Worm (Caenorhabditis elegans): ENCODE measurements around the gene alh-9.
A peak's percentile ranks its signal among the peaks of the same experiment; 100 is the strongest.

The alh-9 gene

DNA sequence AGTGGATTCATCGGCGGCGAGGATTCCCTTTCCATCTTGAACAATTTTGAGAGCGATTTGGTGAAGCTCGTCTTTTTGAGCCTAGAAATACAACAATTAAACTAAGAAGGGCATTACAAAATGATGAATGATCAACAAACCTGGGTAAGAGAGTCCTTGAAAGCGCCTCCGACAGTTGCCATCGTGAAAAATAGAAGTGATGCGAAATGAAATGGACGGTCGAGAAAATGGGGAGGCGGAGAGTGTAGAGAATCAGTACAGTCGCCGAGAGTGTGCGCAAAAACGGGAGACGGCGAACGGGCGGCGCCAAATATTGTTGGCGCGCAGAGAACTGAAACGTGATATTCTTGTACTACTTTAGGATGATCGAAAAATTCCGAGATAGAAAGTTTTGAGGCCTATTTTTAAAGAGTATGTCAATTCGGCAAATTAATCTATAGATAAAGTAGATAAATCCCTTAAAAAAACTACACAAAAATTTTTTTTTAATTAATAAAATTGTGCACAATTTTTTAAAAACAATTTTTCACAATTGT lies 20.4 kb downstream of the alh-9 start, which contains the start of gene aldo-2:
Gene aldo-2, minus strand, starts transcription at position 486 of the 536 bp plus-strand sequence.
- TF ChIP-seq hlh-11 (tag; optimal IDR thresholded peaks at IDR 0.05) (peak; percentile 32), mep-1 (tag; optimal IDR thresholded peaks at IDR 0.05) (peak; percentile 46), zfp-2 (tag; optimal IDR thresholded peaks at IDR 0.05) (no peak), mes-2 (tag; optimal IDR thresholded peaks at IDR 0.05; ENCODE audit: poor library complexity, severe bottlenecking) (peak; percentile 12), dve-1 (tag; optimal IDR thresholded peaks at IDR 0.05; ENCODE audit: insufficient read depth) (peak; percentile 12), ZK337.2 (GFP tag; IDR thresholded peaks at IDR 0.05) (0 out of 2 replicates have a peak, but pooled peaks have one; percentile 19), mxl-3 (GFP tag; optimal IDR thresholded peaks at IDR 0.05) (peak; percentile 43), lin-38 (GFP tag; IDR thresholded peaks at IDR 0.05) (peak; percentile 76), unc-130 (GFP tag; optimal IDR thresholded peaks at IDR 0.05) (peak; percentile 63), dmd-6 (GFP tag; IDR thresholded peaks at IDR 0.05) (peak; percentile 13; the same call in 1 of the 2 replicates), vab-7 (GFP tag; IDR thresholded peaks at IDR 0.05) (no peak), hlh-30 (tag; optimal IDR thresholded peaks at IDR 0.05; ENCODE audit: insufficient read depth) (peak; percentile 36), daf-12 (tag; optimal IDR thresholded peaks at IDR 0.05) (no peak), hmg-1.1 (GFP tag; IDR thresholded peaks at IDR 0.05) (no peak), lin-13 (GFP tag; optimal IDR thresholded peaks at IDR 0.05) (peak; percentile 32), dpl-1 (GFP tag; optimal IDR thresholded peaks at IDR 0.05) (peak; percentile 28), T20F7.1 (GFP tag; optimal IDR thresholded peaks at IDR 0.05) (no peak), pqm-1 (tag; optimal IDR thresholded peaks at IDR 0.05) (no peak), hif-1 (tag; optimal IDR thresholded peaks at IDR 0.05) (peak in 1 of 2 experiments; percentile 56), nhr-28 (tag; optimal IDR thresholded peaks at IDR 0.05) (peak; percentile 7), ceh-20 (GFP tag; IDR thresholded peaks at IDR 0.05) (no peak), jun-1 (tag; optimal IDR thresholded peaks at IDR 0.05) (no peak), ama-1 (optimal IDR thresholded peaks at IDR 0.05) (peak; percentile 97), egl-43 (GFP tag; IDR thresholded peaks at IDR 0.05) (peak; percentile 59; the same call in 1 of the 2 replicates), dmd-8 (GFP tag; IDR thresholded peaks at IDR 0.05) (no peak), madf-9 (GFP tag; conservative IDR thresholded peaks at IDR 0.05) (peak; percentile 40; the same call in 1 of the 2 replicates), mdl-1 (tag; optimal IDR thresholded peaks at IDR 0.05) (peak in 1 of 2 experiments; percentile 21), Y48G9A.11 (GFP tag; IDR thresholded peaks at IDR 0.05) (peak; percentile 37; the same call in 1 of the 2 replicates), unc-62 (GFP tag; optimal IDR thresholded peaks at IDR 0.05 in 1 of 2) (peak in 1 of 2 experiments; percentile 96), unc-62 (tag; optimal IDR thresholded peaks at IDR 0.05) (no peak), aly-2 (tag; optimal IDR thresholded peaks at IDR 0.05) (no peak), lim-7 (GFP tag; IDR thresholded peaks at IDR 0.05) (0 out of 2 replicates have a peak, but pooled peaks have one; percentile 27), tra-1 (GFP tag; IDR thresholded peaks at IDR 0.05) (0 out of 2 replicates have a peak, but pooled peaks have one; percentile 11), unc-39 (tag; optimal IDR thresholded peaks at IDR 0.05) (no peak)

ce11 chrIII:5876867-5877641 lies 21.2 kb downstream of the alh-9 start:
- TF ChIP-seq mes-2 (tag; optimal IDR thresholded peaks at IDR 0.05; ENCODE audit: poor library complexity, severe bottlenecking): no peak
- no peak for TF ChIP-seq nhr-237 (tag; optimal IDR thresholded peaks at IDR 0.05)
- peak; percentile 57 for TF ChIP-seq nhr-28 (tag; optimal IDR thresholded peaks at IDR 0.05)
- no peak for TF ChIP-seq lin-38 (GFP tag; IDR thresholded peaks at IDR 0.05)
- no peak for TF ChIP-seq fos-1 (tag; optimal IDR thresholded peaks at IDR 0.05)
- TF ChIP-seq zip-2 (tag; optimal IDR thresholded peaks at IDR 0.05): no peak
- TF ChIP-seq ceh-44 (GFP tag; IDR thresholded peaks at IDR 0.05): no peak
- TF ChIP-seq mxl-2 (GFP tag; conservative IDR thresholded peaks at IDR 0.05): no peak
- 0 out of 2 replicates have a peak, but pooled peaks have one; percentile 18 for TF ChIP-seq php-3 (GFP tag; IDR thresholded peaks at IDR 0.05)
- TF ChIP-seq zfp-2 (tag; optimal IDR thresholded peaks at IDR 0.05): no peak
- TF ChIP-seq egl-27 (tag; optimal IDR thresholded peaks at IDR 0.05): no peak
- no peak for TF ChIP-seq sdz-12 (GFP tag; optimal IDR thresholded peaks at IDR 0.05)
- no peak for TF ChIP-seq nhr-10 (tag; optimal IDR thresholded peaks at IDR 0.05)
- no peak for TF ChIP-seq attf-4 (tag; optimal IDR thresholded peaks at IDR 0.05)
- TF ChIP-seq spr-1 (tag; optimal IDR thresholded peaks at IDR 0.05): no peak
- no peak for TF ChIP-seq cey-2 (tag; optimal IDR thresholded peaks at IDR 0.05; ENCODE audit: borderline replicate concordance, insufficient read depth)
- TF ChIP-seq hlh-30 (tag; optimal IDR thresholded peaks at IDR 0.05; ENCODE audit: insufficient read depth): peak; percentile 83
- no peak for TF ChIP-seq ctbp-1 (GFP tag; IDR thresholded peaks at IDR 0.05)
- TF ChIP-seq nhr-41 (GFP tag; IDR thresholded peaks at IDR 0.05): no peak

Measured in whole organism, L4 larva.